Worm (Caenorhabditis elegans) whole organism, early embryonic: ENCODE measurements around the gene srab-6.

Source experiments
- F13C5.2 ChIP-seq: sonication (generic microtip); optimal IDR thresholded peaks from 2 replicates; lab custom pipeline; 2017; ENCODE audit warnings: mild to moderate bottlenecking, missing genetic modification characterization, inconsistent platforms, missing compliant biosample characterization
- ama-1 ChIP-seq: fragments of 150-350 bp; optimal IDR thresholded peaks from 2 replicates; lab custom pipeline; 2014
- ets-7 ChIP-seq: sonication (generic microtip); optimal IDR thresholded peaks from 2 replicates; lab custom pipeline; 2016; ENCODE audit warnings: missing genotype, missing genetic modification characterization, missing compliant biosample characterization
- flt-1 ChIP-seq: fragments of 200-800 bp; sonication (Bioruptor generic); IDR thresholded peaks from 2 replicates; pipeline ENCODE4 v1.3.6; 2022; ENCODE audit warnings: missing genetic modification characterization, missing compliant biosample characterization
- hmg-4 ChIP-seq: fragments of 200-800 bp; sonication (Bioruptor generic); optimal IDR thresholded peaks from 2 replicates; lab custom pipeline; 2018; ENCODE audit warnings: mild to moderate bottlenecking, missing genetic modification characterization, missing compliant biosample characterization
- sea-1 ChIP-seq: fragments of 200-800 bp; sonication (Bioruptor generic); conservative IDR thresholded peaks from 2 replicates; pipeline ENCODE4 v1.3.6; 2022; ENCODE audit warnings: missing genetic modification characterization, missing compliant biosample characterization
- tbx-11 ChIP-seq: fragments of 200-800 bp; sonication (Bioruptor generic); IDR thresholded peaks from 2 replicates; pipeline ENCODE4 v1.3.6; 2022; ENCODE audit warnings: missing genetic modification characterization, missing compliant biosample characterization
- tbx-37 ChIP-seq: fragments of 200-800 bp; sonication (Bioruptor generic); conservative IDR thresholded peaks from 2 replicates; pipeline ENCODE4 v1.3.6; 2022; ENCODE audit warnings: missing genetic modification reagents, missing genetic modification characterization, missing compliant biosample characterization
- tra-4 ChIP-seq: sonication (generic microtip); optimal IDR thresholded peaks from 2 replicates; lab custom pipeline; 2017; ENCODE audit warnings: missing genetic modification characterization, missing compliant biosample characterization

DNA sequence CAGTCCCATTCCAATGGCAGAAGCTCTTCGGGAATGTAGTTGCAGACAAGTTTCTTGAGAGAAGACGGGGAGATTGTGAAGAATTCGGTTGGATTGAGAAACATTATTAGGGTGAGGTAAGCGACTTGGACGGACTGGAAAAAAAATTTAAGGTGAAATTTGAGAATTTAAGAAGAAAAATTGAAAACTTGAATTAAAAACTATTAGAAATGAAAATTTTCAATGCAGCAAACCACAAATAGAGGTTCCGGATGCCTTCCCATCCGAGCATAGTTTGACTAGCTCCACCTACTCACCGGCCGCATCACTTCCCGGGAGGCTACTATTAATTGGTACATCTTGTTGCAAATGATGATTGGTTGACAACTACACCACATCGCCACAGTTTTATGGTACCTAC is 38.0 kb downstream of the srab-6 start, which contains the start of gene Y73C8C.8:
- no peak for TF ChIP-seq tbx-11 (GFP tag; lab: Robert Waterston, UW)
- TF ChIP-seq flt-1, result no peak
- TF ChIP-seq hmg-4, result no peak
- no peak for TF ChIP-seq ama-1 (lab: Kevin White, UChicago)
- TF ChIP-seq tra-4 (tag; lab: Kevin White, UChicago), result no peak
- no peak for TF ChIP-seq F13C5.2 (tag; lab: Kevin White, UChicago)
- TF ChIP-seq sea-1 (GFP tag; lab: Robert Waterston, UW), result no peak
- TF ChIP-seq ets-7, result no peak
- TF ChIP-seq tbx-37, result no peak
